Fruit fly (Drosophila melanogaster): Measurements from ENCODE around the gene CG6765.

The CG6765 gene

DNA sequence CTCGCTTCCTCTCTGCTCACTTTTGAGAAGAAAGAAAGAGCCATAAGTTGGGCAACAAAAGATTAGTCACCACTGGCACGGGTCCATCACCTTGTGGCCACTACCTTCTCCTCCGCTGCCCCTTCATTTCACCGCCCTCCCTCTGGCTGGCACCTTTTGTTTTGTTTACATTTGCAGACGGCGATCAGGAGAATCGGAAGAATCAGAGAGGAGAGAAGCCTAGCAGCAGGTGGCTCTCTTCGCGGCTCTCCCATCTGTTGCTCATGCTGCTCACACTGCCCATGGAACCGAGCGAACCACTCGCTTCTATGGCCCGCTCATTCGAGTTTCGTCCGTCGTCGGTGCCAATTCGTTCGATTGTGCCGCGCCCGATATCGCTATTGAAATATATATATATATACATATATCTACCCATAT, 33.8 kb downstream of the CG6765 start (continued):
- TF ChIP-seq vvl (GFP tag; IDR thresholded peaks at IDR 0.05) (no peak; the same call in 1 of the 2 replicates), Six4 (GFP tag; optimal IDR thresholded peaks at IDR 0.05) (no peak), nom (GFP tag; optimal IDR thresholded peaks at IDR 0.05) (peak; percentile 89), CG1603 (tag; optimal IDR thresholded peaks at IDR 0.05) (no peak), ken (GFP tag; IDR thresholded peaks at IDR 0.05) (0 out of 3 replicates have a peak, but pooled peaks have one; percentile 52), Lim3 (GFP tag; IDR thresholded peaks at IDR 0.05) (no peak), Gug (GFP tag; IDR thresholded peaks at IDR 0.05) (no peak), CG31441 (GFP tag; IDR thresholded peaks at IDR 0.05) (no peak), fru (optimal IDR thresholded peaks at IDR 0.05) (no peak), MTF-1 (GFP tag; optimal IDR thresholded peaks at IDR 0.05; ENCODE audit: borderline replicate concordance) (peak; percentile 51), Atf-2 (GFP tag; optimal IDR thresholded peaks at IDR 0.05) (no peak), CHES-1-like (GFP tag; optimal IDR thresholded peaks at IDR 0.05) (peak; percentile 37), ranshi (GFP tag; IDR thresholded peaks at IDR 0.05) (peak; percentile 17; the same call in 1 of the 2 replicates), Dek (tag; optimal IDR thresholded peaks at IDR 0.05) (no peak), cwo (GFP tag; optimal IDR thresholded peaks at IDR 0.05) (peak; percentile 45), CG15073 (GFP tag; optimal IDR thresholded peaks at IDR 0.05) (no peak), CG8388 (GFP tag; optimal IDR thresholded peaks at IDR 0.05) (no peak), Hmr (GFP tag; optimal IDR thresholded peaks at IDR 0.05) (no peak), pnt (GFP tag; optimal IDR thresholded peaks at IDR 0.05) (no peak), pan (optimal IDR thresholded peaks at IDR 0.05) (no peak), pan (GFP tag; optimal IDR thresholded peaks at IDR 0.05 in 1 of 2, IDR thresholded peaks at IDR 0.05 in 1 of 2) (peak in 1 of 2 experiments; percentile 27), bowl (GFP tag; IDR thresholded peaks at IDR 0.05) (0 out of 2 replicates have a peak, but pooled peaks have one; percentile 45), pfk (GFP tag; optimal IDR thresholded peaks at IDR 0.05) (peak; percentile 29), sna (GFP tag; IDR thresholded peaks at IDR 0.05; ENCODE audit: partially characterized antibody) (no peak), CG10462 (GFP tag; optimal IDR thresholded peaks at IDR 0.05) (no peak), CG2120 (GFP tag; optimal IDR thresholded peaks at IDR 0.05) (no peak), CG5953 (GFP tag; IDR thresholded peaks at IDR 0.05) (0 out of 2 replicates have a peak, but pooled peaks have one; percentile 6), Dad (GFP tag; optimal IDR thresholded peaks at IDR 0.05) (no peak), stwl (tag; optimal IDR thresholded peaks at IDR 0.05) (no peak), CG12104 (GFP tag; optimal IDR thresholded peaks at IDR 0.05) (no peak), BtbVII (GFP tag; optimal IDR thresholded peaks at IDR 0.05) (peak; percentile 39), CG12769 (tag; optimal IDR thresholded peaks at IDR 0.05) (peak; percentile 91), tap (tag; optimal IDR thresholded peaks at IDR 0.05) (peak; percentile 11), CG34376 (GFP tag; optimal IDR thresholded peaks at IDR 0.05) (no peak), CG15479 (GFP tag; optimal IDR thresholded peaks at IDR 0.05) (no peak), CG34422 (GFP tag; IDR thresholded peaks at IDR 0.05) (peak; percentile 36; the same call in 1 of the 3 replicates), ash1 (GFP tag; optimal IDR thresholded peaks at IDR 0.05) (no peak), yki (optimal IDR thresholded peaks at IDR 0.05) (peak; percentile 86), CG6689 (GFP tag; IDR thresholded peaks at IDR 0.05) (no peak), HLHmδ (GFP tag; optimal IDR thresholded peaks at IDR 0.05) (no peak), Nf-YA (GFP tag; IDR thresholded peaks at IDR 0.05) (0 out of 2 replicates have a peak, but pooled peaks have one; percentile 11), CG42726 (GFP tag; IDR thresholded peaks at IDR 0.05; ENCODE audit: partially characterized antibody) (no peak), CrebB (tag; optimal IDR thresholded peaks at IDR 0.05) (peak; percentile 57), Rx (GFP tag; IDR thresholded peaks at IDR 0.05) (no peak), CG10959 (GFP tag; IDR thresholded peaks at IDR 0.05) (no peak), Dfd (GFP tag; optimal IDR thresholded peaks at IDR 0.05) (no peak), esg (GFP tag; conservative IDR thresholded peaks at IDR 0.05) (no peak), Abd-B (GFP tag; optimal IDR thresholded peaks at IDR 0.05) (no peak), CG10654 (GFP tag; optimal IDR thresholded peaks at IDR 0.05) (no peak), pros (GFP tag; optimal IDR thresholded peaks at IDR 0.05) (no peak), CG43689 (GFP tag; IDR thresholded peaks at IDR 0.05) (no peak), Lhr (GFP tag; optimal IDR thresholded peaks at IDR 0.05) (no peak)

All from whole organism, embryonic.